Worm (Caenorhabditis elegans) whole organism, young adult: Measurements from ENCODE around the gene srg-58.

Experiments
- B0035.1 ChIP-seq: sonication (generic microtip); optimal IDR thresholded peaks from 2 replicates; lab custom pipeline; 2016; ENCODE audit warnings: missing genetic modification characterization, mild to moderate bottlenecking, missing compliant biosample characterization, missing genotype, missing genetic modification reagents
- D2030.7 ChIP-seq: fragments of 200-800 bp; sonication (Bioruptor generic); IDR thresholded peaks from 2 replicates; pipeline ENCODE4 v1.3.6; 2022; ENCODE audit warnings: missing genetic modification reagents, missing genetic modification characterization, missing compliant biosample characterization
- F10E7.11 ChIP-seq: sonication (generic microtip); optimal IDR thresholded peaks from 2 replicates; lab custom pipeline; 2017; ENCODE audit warnings: mild to moderate bottlenecking, missing genetic modification characterization, moderate library complexity, missing compliant biosample characterization
- F39B2.1 ChIP-seq: fragments of 200-800 bp; sonication (Bioruptor generic); IDR thresholded peaks from 2 replicates; pipeline ENCODE4 v1.3.6; 2022; ENCODE audit warnings: missing genetic modification reagents, missing genetic modification characterization, missing compliant biosample characterization
- F55B11.4 ChIP-seq: sonication (generic microtip); optimal IDR thresholded peaks from 2 replicates; lab custom pipeline; 2016; ENCODE audit warnings: missing compliant biosample characterization, missing genetic modification characterization, borderline replicate concordance; ENCODE audit not compliant: insufficient read depth
- Y53F4B.3 ChIP-seq: fragments of 200-800 bp; sonication (Bioruptor generic); IDR thresholded peaks from 2 replicates; pipeline ENCODE4 v1.3.6; 2022; ENCODE audit warnings: missing genetic modification reagents, missing genetic modification characterization, missing compliant biosample characterization
- Y53G8AR.9 ChIP-seq: fragments of 200-800 bp; sonication (Bioruptor generic); conservative IDR thresholded peaks from 2 replicates; pipeline ENCODE4 v1.3.6; 2022; ENCODE audit warnings: missing genetic modification reagents, missing genetic modification characterization, missing compliant biosample characterization
- Y95B8A.8 ChIP-seq: fragments of 200-800 bp; sonication (Bioruptor generic); IDR thresholded peaks from 2 replicates; pipeline ENCODE4 v1.3.6; 2022; ENCODE audit warnings: missing genetic modification reagents, missing genetic modification characterization, missing compliant biosample characterization
- ama-1 ChIP-seq, 3 experiments: fragments of 150-350 bp in 1 of 3; sonication (generic microtip) in 2 of 3; optimal IDR thresholded peaks; 2 replicates each; lab custom pipeline; 2014 to 2018; ENCODE audit warnings: missing biosample characterization in 2 of 3, missing genetic modification characterization in 2 of 3, missing genetic modification reagents in 2 of 3
- aptf-3 ChIP-seq: fragments of 200-800 bp; sonication (Bioruptor generic); IDR thresholded peaks from 2 replicates; pipeline ENCODE4 v1.3.6; 2022; ENCODE audit warnings: missing genetic modification characterization, missing compliant biosample characterization
- atf-7 ChIP-seq: sonication (generic microtip); optimal IDR thresholded peaks from 2 replicates; lab custom pipeline; 2017; ENCODE audit warnings: mild to moderate bottlenecking, missing genetic modification characterization, missing compliant biosample characterization
- bed-1 ChIP-seq: fragments of 200-800 bp; sonication (Bioruptor generic); IDR thresholded peaks from 2 replicates; pipeline ENCODE4 v1.3.6; 2022; ENCODE audit warnings: missing genetic modification reagents, missing genetic modification characterization, missing compliant biosample characterization
- bed-2 ChIP-seq: fragments of 200-800 bp; sonication (Bioruptor generic); IDR thresholded peaks from 2 replicates; pipeline ENCODE4 v1.3.6; 2022; ENCODE audit warnings: missing genetic modification reagents, missing genetic modification characterization, missing compliant biosample characterization
- cebp-1 ChIP-seq, 2 experiments: fragments of 200-800 bp in 1 of 2; sonication (Bioruptor generic) in 1 of 2; sonication (generic microtip) in 1 of 2; IDR thresholded peaks in 1 of 2; optimal IDR thresholded peaks in 1 of 2; 2 replicates each; pipeline versions ENCODE4 v1.3.6 to Lab custom; 2017 to 2022; ENCODE audit warnings: missing compliant biosample characterization in 2 of 2, missing genetic modification characterization in 2 of 2, mild to moderate bottlenecking in 1 of 2, missing genetic modification reagents in 1 of 2, moderate library complexity in 1 of 2
- cebp-2 ChIP-seq: fragments of 200-800 bp; sonication (Bioruptor generic); IDR thresholded peaks from 2 replicates; pipeline ENCODE4 v1.3.6; 2022; ENCODE audit warnings: missing genetic modification characterization, missing compliant biosample characterization
- ceh-58 ChIP-seq: fragments of 200-800 bp; sonication (Bioruptor generic); IDR thresholded peaks from 2 replicates; pipeline ENCODE4 v1.3.6; 2022; ENCODE audit warnings: missing genetic modification characterization, missing compliant biosample characterization
- ceh-91 ChIP-seq: fragments of 200-800 bp; sonication (Bioruptor generic); IDR thresholded peaks from 2 replicates; pipeline ENCODE4 v1.3.6; 2022; ENCODE audit warnings: missing genetic modification reagents, missing genetic modification characterization, missing compliant biosample characterization
- die-1 ChIP-seq: sonication (generic microtip); optimal IDR thresholded peaks from 2 replicates; lab custom pipeline; 2016; ENCODE audit warnings: missing genotype, mild to moderate bottlenecking, missing genetic modification characterization, missing compliant biosample characterization
- dox-1 ChIP-seq: fragments of 200-800 bp; sonication (Bioruptor generic); IDR thresholded peaks from 2 replicates; pipeline ENCODE4 v1.3.6; 2022; ENCODE audit warnings: missing genetic modification reagents, missing genetic modification characterization, missing compliant biosample characterization
- dpl-1 ChIP-seq: fragments of 150-350 bp; optimal IDR thresholded peaks from 2 replicates; lab custom pipeline; 2014; ENCODE audit warnings: missing biosample characterization, missing genetic modification reagents, missing genetic modification characterization
- efl-1 ChIP-seq: fragments of 150-350 bp; optimal IDR thresholded peaks from 2 replicates; lab custom pipeline; 2014; ENCODE audit warnings: missing biosample characterization, missing genetic modification reagents, missing genetic modification characterization
- egl-44 ChIP-seq: fragments of 200-800 bp; sonication (Bioruptor generic); IDR thresholded peaks from 2 replicates; pipeline ENCODE4 v1.3.6; 2022; ENCODE audit warnings: missing genetic modification reagents, missing genetic modification characterization, missing compliant biosample characterization
- gei-17 ChIP-seq: fragments of 200-800 bp; sonication (Bioruptor generic); optimal IDR thresholded peaks from 2 replicates; lab custom pipeline; 2018; ENCODE audit warnings: mild to moderate bottlenecking, missing genetic modification characterization, missing compliant biosample characterization
- hlh-12 ChIP-seq: sonication (generic microtip); optimal IDR thresholded peaks from 2 replicates; lab custom pipeline; 2016; ENCODE audit warnings: missing genetic modification characterization, missing compliant biosample characterization
- hmg-1.2 ChIP-seq: fragments of 200-800 bp; sonication (Bioruptor generic); IDR thresholded peaks from 2 replicates; pipeline ENCODE4 v1.3.6; 2022; ENCODE audit warnings: missing genetic modification reagents, missing genetic modification characterization, missing compliant biosample characterization
- hrde-1 ChIP-seq: sonication (generic microtip); optimal IDR thresholded peaks from 2 replicates; lab custom pipeline; 2016; ENCODE audit warnings: missing genetic modification characterization, mild to moderate bottlenecking, missing compliant biosample characterization, moderate library complexity, missing genotype, missing genetic modification reagents, borderline replicate concordance
- lag-1 ChIP-seq: fragments of 200-800 bp; sonication (Bioruptor generic); IDR thresholded peaks from 2 replicates; pipeline ENCODE4 v1.3.6; 2022; ENCODE audit warnings: missing genetic modification reagents, missing genetic modification characterization, missing compliant biosample characterization
- lin-54 ChIP-seq: fragments of 200-800 bp; sonication (Bioruptor generic); optimal IDR thresholded peaks from 2 replicates; lab custom pipeline; 2018; ENCODE audit warnings: mild to moderate bottlenecking, missing genetic modification characterization, missing compliant biosample characterization
- madf-6 ChIP-seq: fragments of 200-800 bp; sonication (Bioruptor generic); IDR thresholded peaks from 2 replicates; pipeline ENCODE4 v1.3.6; 2022; ENCODE audit warnings: missing genetic modification reagents, missing genetic modification characterization, missing compliant biosample characterization
- madf-8 ChIP-seq: fragments of 200-800 bp; sonication (Bioruptor generic); conservative IDR thresholded peaks from 2 replicates; pipeline ENCODE4 v1.3.6; 2022; ENCODE audit warnings: missing genetic modification reagents, missing genetic modification characterization, missing compliant biosample characterization
- mcd-1 ChIP-seq: fragments of 200-800 bp; sonication (Bioruptor generic); IDR thresholded peaks from 2 replicates; pipeline ENCODE4 v1.3.6; 2022; ENCODE audit warnings: missing genetic modification reagents, missing genetic modification characterization, missing compliant biosample characterization
- sea-2 ChIP-seq: fragments of 200-800 bp; sonication (Bioruptor generic); IDR thresholded peaks from 2 replicates; pipeline ENCODE4 v1.3.6; 2022; ENCODE audit warnings: missing genetic modification characterization, missing compliant biosample characterization
- somi-1 ChIP-seq: fragments of 200-800 bp; sonication (Bioruptor generic); optimal IDR thresholded peaks from 2 replicates; lab custom pipeline; 2018; ENCODE audit warnings: mild to moderate bottlenecking, missing genetic modification characterization, missing compliant biosample characterization
- xnd-1 ChIP-seq: sonication (generic microtip); optimal IDR thresholded peaks from 2 replicates; lab custom pipeline; 2016; ENCODE audit warnings: missing genotype, missing genetic modification reagents, missing genetic modification characterization, missing compliant biosample characterization

srg-58 gene

ce11 chrV:2728236-2728635 is 31.1 kb downstream of the srg-58 start, which contains the start of gene str-33:
Gene str-33, plus strand, starts transcription at chrV:2728536.
- TF ChIP-seq bed-1 (GFP tag; lab: Robert Waterston, UW), result no peak
- TF ChIP-seq dpl-1 (GFP tag; lab: Kevin White, UChicago), result no peak
- no peak for TF ChIP-seq lin-54
- TF ChIP-seq Y53F4B.3 (GFP tag; lab: Robert Waterston, UW), result no peak
- TF ChIP-seq xnd-1 (tag; lab: Kevin White, UChicago), result no peak
- TF ChIP-seq egl-44 (GFP tag; lab: Robert Waterston, UW), result no peak
- TF ChIP-seq ceh-91 (GFP tag; lab: Robert Waterston, UW), result no peak
- TF ChIP-seq hmg-1.2 (GFP tag; lab: Robert Waterston, UW), result no peak
- no peak for TF ChIP-seq gei-17 (GFP tag; lab: Kevin White, UChicago)
- no peak for TF ChIP-seq B0035.1 (tag; lab: Kevin White, UChicago)
- no peak for TF ChIP-seq F39B2.1
- TF ChIP-seq madf-6, result no peak
- no peak for TF ChIP-seq F10E7.11 (tag; lab: Kevin White, UChicago)

ce11 chrV:2727101-2727500 is 32.3 kb downstream of the srg-58 start, which contains the start of gene str-13:
Gene str-13, minus strand, starts transcription at chrV:2727201.
- TF ChIP-seq Y53G8AR.9 (GFP tag; lab: Robert Waterston, UW) (no peak), atf-7 (tag; lab: Kevin White, UChicago) (no peak), somi-1 (GFP tag; lab: Kevin White, UChicago) (no peak), F55B11.4 (no peak), bed-2 (GFP tag; lab: Robert Waterston, UW) (no peak), lag-1 (GFP tag; lab: Robert Waterston, UW) (no peak), madf-8 (no peak), ama-1 (optimal IDR thresholded peaks at IDR 0.05; lab: Kevin White, UChicago) (no peak), ama-1 (GFP tag; optimal IDR thresholded peaks at IDR 0.05; lab: Kevin White, UChicago) (no peak), hlh-12 (no peak), hrde-1 (tag; lab: Kevin White, UChicago) (no peak), cebp-1 (GFP tag; IDR thresholded peaks at IDR 0.05; lab: Robert Waterston, UW) (no peak), cebp-1 (tag; optimal IDR thresholded peaks at IDR 0.05; lab: Kevin White, UChicago) (no peak), sea-2 (GFP tag; lab: Robert Waterston, UW) (no peak), F39B2.1 (no peak), dox-1 (GFP tag; lab: Robert Waterston, UW) (no peak), cebp-2 (GFP tag; lab: Robert Waterston, UW) (no peak), mcd-1 (GFP tag; lab: Robert Waterston, UW) (no peak), Y95B8A.8 (GFP tag; lab: Robert Waterston, UW) (no peak), efl-1 (GFP tag; lab: Kevin White, UChicago) (no peak), aptf-3 (GFP tag; lab: Robert Waterston, UW) (no peak)

- TF ChIP-seq ceh-58 (GFP tag; lab: Robert Waterston, UW) (no peak), die-1 (tag; lab: Kevin White, UChicago) (no peak), D2030.7 (GFP tag; lab: Robert Waterston, UW) (no peak)
Observed at ce11 chrV:2725225-2725624, 34.1 kb downstream of the srg-58 start, which contains the start of gene srg-59. Gene srg-59, minus strand, starts transcription at chrV:2725325.

- TF ChIP-seq F39B2.1, result no peak
Observed at ce11 chrV:2722555-2722954, 36.8 kb downstream of the srg-58 start, which contains the start of gene srg-60. Gene srg-60, minus strand, starts transcription at chrV:2722655.
